Fruit fly (Drosophila melanogaster) whole organism, pupa: Measurements from ENCODE around the gene ksr.

ENCODE experiments used
- CG10348 ChIP-seq: fragments of 200-800 bp; sonication (Bioruptor generic); IDR thresholded peaks from 2 replicates; pipeline ENCODE4 v1.3.6; 2022; ENCODE audit warnings: missing biosample characterization, missing genetic modification characterization
- CG12605 ChIP-seq: fragments of 200-800 bp; sonication (Bioruptor generic); IDR thresholded peaks from 2 replicates; pipeline ENCODE4 v1.3.6; 2022; ENCODE audit warnings: missing biosample characterization, missing genetic modification characterization
- CG13204 ChIP-seq: fragments of 200-800 bp; sonication (Bioruptor generic); optimal IDR thresholded peaks from 2 replicates; lab custom pipeline; 2018; ENCODE audit warnings: missing biosample characterization, mild to moderate bottlenecking, missing genetic modification characterization, moderate library complexity
- CG14655 ChIP-seq: fragments of 200-800 bp; sonication (Bioruptor generic); optimal IDR thresholded peaks from 3 replicates; lab custom pipeline; 2017; ENCODE audit warnings: mild to moderate bottlenecking, missing biosample characterization, missing genetic modification reagents, missing genetic modification characterization
- CG15710 ChIP-seq: fragments of 200-800 bp; sonication (Bioruptor generic); optimal IDR thresholded peaks from 2 replicates; lab custom pipeline; 2018; ENCODE audit warnings: missing biosample characterization, mild to moderate bottlenecking, missing genetic modification characterization, moderate library complexity
- CG17806 ChIP-seq: fragments of 200-800 bp; sonication (Bioruptor generic); optimal IDR thresholded peaks from 2 replicates; lab custom pipeline; 2018; ENCODE audit warnings: missing biosample characterization, mild to moderate bottlenecking, missing genetic modification characterization, moderate library complexity
- CG32121 ChIP-seq: fragments of 200-800 bp; sonication (Bioruptor generic); IDR thresholded peaks from 2 replicates; pipeline ENCODE4 v1.3.6; 2022; ENCODE audit warnings: missing biosample characterization, missing genetic modification characterization
- CG34367 ChIP-seq: fragments of 200-800 bp; sonication (Bioruptor generic); optimal IDR thresholded peaks from 2 replicates; lab custom pipeline; 2018; ENCODE audit warnings: missing biosample characterization, mild to moderate bottlenecking, missing genetic modification characterization
- CG4496 ChIP-seq: fragments of 200-800 bp; sonication (Bioruptor generic); IDR thresholded peaks from 3 replicates; pipeline ENCODE4 v1.3.6; 2022; ENCODE audit warnings: missing biosample characterization, missing genetic modification characterization
- CG8159 ChIP-seq: fragments of 200-800 bp; sonication (Bioruptor generic); optimal IDR thresholded peaks from 3 replicates; lab custom pipeline; 2018; ENCODE audit warnings: missing biosample characterization, mild to moderate bottlenecking, missing genetic modification characterization, moderate library complexity
- CG8301 ChIP-seq: fragments of 200-800 bp; sonication (Bioruptor generic); optimal IDR thresholded peaks from 2 replicates; lab custom pipeline; 2018; ENCODE audit warnings: missing biosample characterization, mild to moderate bottlenecking, missing genetic modification characterization
- CG9948 ChIP-seq: fragments of 200-800 bp; sonication (Bioruptor generic); optimal IDR thresholded peaks from 2 replicates; lab custom pipeline; 2018; ENCODE audit warnings: missing biosample characterization, mild to moderate bottlenecking, missing genetic modification characterization, moderate library complexity
- D1 ChIP-seq: fragments of 200-800 bp; sonication (Bioruptor generic); optimal IDR thresholded peaks from 2 replicates; lab custom pipeline; 2018; ENCODE audit warnings: missing biosample characterization, mild to moderate bottlenecking, missing genetic modification characterization, moderate library complexity
- EcR ChIP-seq: fragments of 200-800 bp; sonication (Bioruptor generic); optimal IDR thresholded peaks from 3 replicates; lab custom pipeline; 2019; ENCODE audit warnings: missing biosample characterization, missing genetic modification characterization, mild to moderate bottlenecking, moderate library complexity, missing genetic modification reagents
- Ets98B ChIP-seq: fragments of 200-800 bp; sonication (Bioruptor generic); IDR thresholded peaks from 2 replicates; pipeline ENCODE4 v1.3.6; 2022; ENCODE audit warnings: missing biosample characterization, missing genetic modification characterization
- Pif1A ChIP-seq: fragments of 200-800 bp; sonication (Bioruptor generic); optimal IDR thresholded peaks from 3 replicates; lab custom pipeline; 2016; ENCODE audit warnings: missing biosample characterization, missing genetic modification characterization
- Pif1B ChIP-seq: fragments of 200-800 bp; sonication (Bioruptor generic); optimal IDR thresholded peaks from 3 replicates; lab custom pipeline; 2016; ENCODE audit warnings: missing biosample characterization, missing genetic modification characterization
- Snoo ChIP-seq: fragments of 200-800 bp; sonication (Bioruptor generic); optimal IDR thresholded peaks from 3 replicates; lab custom pipeline; 2017; ENCODE audit warnings: missing biosample characterization, mild to moderate bottlenecking, missing genetic modification characterization, inconsistent platforms
- fd96Ca ChIP-seq: fragments of 200-800 bp; sonication (Bioruptor generic); IDR thresholded peaks from 3 replicates; pipeline ENCODE4 v1.3.6; 2022; ENCODE audit warnings: missing biosample characterization, missing genetic modification characterization
- gl ChIP-seq: fragments of 200-800 bp; sonication (Bioruptor generic); optimal IDR thresholded peaks from 2 replicates; lab custom pipeline; 2018; ENCODE audit warnings: missing biosample characterization, mild to moderate bottlenecking, missing genetic modification characterization
- rn ChIP-seq: fragments of 200-800 bp; sonication (Bioruptor generic); IDR thresholded peaks from 2 replicates; pipeline ENCODE4 v1.3.6; 2022; ENCODE audit warnings: missing biosample characterization, missing genetic modification characterization

ksr gene

dm6 chr3R:5502646-5503045, 18.9 kb upstream of the ksr start, which contains the start of gene NKCC:
Gene NKCC (minus strand): TSS chr3R:5502702.
- TF ChIP-seq CG15710 (no peak), CG13204 (GFP tag; lab: Kevin White, UChicago) (peak; percentile 12), Pif1A (GFP tag; lab: Kevin White, UChicago) (no peak), CG14655 (GFP tag; lab: Kevin White, UChicago) (no peak), Ets98B (no peak), CG34367 (tag; lab: Kevin White, UChicago) (no peak), EcR (GFP tag; lab: Kevin White, UChicago) (no peak), CG8301 (no peak)

- TF ChIP-seq CG15710 = no peak
- peak; percentile 34 for TF ChIP-seq EcR (GFP tag; lab: Kevin White, UChicago)
- no peak for TF ChIP-seq CG4496 (GFP tag; lab: Robert Waterston, UW)
- no peak for TF ChIP-seq gl (tag; lab: Kevin White, UChicago)
These were observed 13.9 kb upstream of the ksr start for dm6 chr3R:5497600-5497999.

- TF ChIP-seq CG32121 (peak; percentile 68), Ets98B (peak; percentile 55; the same call in 1 of the 2 replicates), CG15710 (peak; percentile 71), CG34367 (tag; lab: Kevin White, UChicago) (no peak), CG4496 (GFP tag; lab: Robert Waterston, UW) (peak; percentile 69; the same call in 2 of the 3 replicates), CG9948 (tag; lab: Kevin White, UChicago) (peak; percentile 56), EcR (GFP tag; lab: Kevin White, UChicago) (no peak), gl (tag; lab: Kevin White, UChicago) (no peak), Pif1B (GFP tag; lab: Kevin White, UChicago) (no peak), CG14655 (GFP tag; lab: Kevin White, UChicago) (no peak), CG17806 (no peak), CG10348 (no peak), CG8301 (no peak), Snoo (tag; lab: Kevin White, UChicago) (no peak), Pif1A (GFP tag; lab: Kevin White, UChicago) (no peak), CG12605 (no peak; the same call in 1 of the 2 replicates), rn (GFP tag; lab: Robert Waterston, UW) (no peak)
These were observed 1.6 kb upstream of the ksr start, which contains the start of gene CG31550 for dm6 chr3R:5485295-5485718. Gene CG31550 (plus strand): TSS chr3R:5485543.

dm6 chr3R:5482790-5483189, 916 bp downstream of the ksr start:
- TF ChIP-seq Pif1A (GFP tag; lab: Kevin White, UChicago) (no peak), rn (GFP tag; lab: Robert Waterston, UW) (no peak), CG15710 (no peak), Ets98B (no peak), Snoo (tag; lab: Kevin White, UChicago) (no peak)

dm6 chr3R:5474551-5474950, 9.2 kb downstream of the ksr start, which contains the start of the genes CG45100, HDAC3 and Hcs:
Gene CG45100 (minus strand): TSS chr3R:5474600.
Gene HDAC3 (minus strand): TSS chr3R:5474600.
Gene Hcs (plus strand): TSS chr3R:5474899.
- TF ChIP-seq CG15710 = peak; percentile 19
- no peak for TF ChIP-seq gl (tag; lab: Kevin White, UChicago)
- TF ChIP-seq rn (GFP tag; lab: Robert Waterston, UW) = no peak
- 0 out of 3 replicates have a peak, but pooled peaks have one; percentile 15 for TF ChIP-seq fd96Ca (GFP tag; lab: Robert Waterston, UW)
- no peak for TF ChIP-seq CG8301
- TF ChIP-seq CG32121 = no peak
- no peak for TF ChIP-seq D1 (tag; lab: Kevin White, UChicago)
- TF ChIP-seq, all 21 proteins: peak for 2

dm6 chr3R:5470586-5471283, 13.0 kb downstream of the ksr start, which contains the start of the genes mRpL44 and Snr1:
Gene mRpL44 (minus strand): TSS chr3R:5470636.
Gene Snr1 (plus strand): TSS chr3R:5470926.
- no peak for TF ChIP-seq CG17806
- TF ChIP-seq CG34367 (tag; lab: Kevin White, UChicago) = no peak
- TF ChIP-seq CG32121 = 0 out of 2 replicates have a peak, but pooled peaks have one; percentile 9
- no peak for TF ChIP-seq CG13204 (GFP tag; lab: Kevin White, UChicago)
- TF ChIP-seq CG9948 (tag; lab: Kevin White, UChicago) = peak; percentile 7
- no peak for TF ChIP-seq EcR (GFP tag; lab: Kevin White, UChicago)
- TF ChIP-seq CG8159 (tag; lab: Kevin White, UChicago) = no peak
- TF ChIP-seq fd96Ca (GFP tag; lab: Robert Waterston, UW) = 0 out of 3 replicates have a peak, but pooled peaks have one; percentile 49
- TF ChIP-seq gl (tag; lab: Kevin White, UChicago) = no peak
- no peak for TF ChIP-seq Pif1B (GFP tag; lab: Kevin White, UChicago)
- peak; percentile 50 for TF ChIP-seq CG15710
- TF ChIP-seq CG4496 (GFP tag; lab: Robert Waterston, UW) = 0 out of 3 replicates have a peak, but pooled peaks have one; percentile 21
- no peak for TF ChIP-seq Ets98B
- TF ChIP-seq Snoo (tag; lab: Kevin White, UChicago) = peak; percentile 55
